Fruit fly (Drosophila melanogaster): ENCODE measurements around the gene CG31626.

The CG31626 gene

DNA sequence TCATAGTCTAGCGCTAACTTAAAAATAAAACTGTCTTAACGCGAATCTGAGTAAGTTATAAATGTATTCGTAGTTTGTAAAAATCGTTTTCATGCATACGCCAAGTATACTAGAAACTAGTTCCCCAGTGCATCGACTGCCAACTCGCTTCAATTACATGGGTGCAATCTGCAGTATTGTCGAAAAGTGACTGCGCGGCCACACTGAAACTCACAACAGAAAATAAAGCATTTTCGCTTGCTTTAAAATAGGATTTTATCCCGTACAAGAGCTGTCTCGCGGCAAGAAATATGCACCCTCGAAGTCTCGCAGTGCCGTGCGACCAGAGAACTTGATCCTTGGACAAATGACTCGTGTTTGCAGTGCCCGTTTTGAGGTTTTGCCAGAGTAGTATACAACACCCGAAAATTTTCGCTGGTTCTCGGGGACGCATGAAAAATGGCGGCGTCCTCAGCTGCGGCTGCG is 15.4 kb downstream of the CG31626 start, which contains the start of gene CG8677 (continued):
- no peak for TF ChIP-seq sd (tag; optimal IDR thresholded peaks at IDR 0.05)
- no peak for TF ChIP-seq Dll (GFP tag; IDR thresholded peaks at IDR 0.05; ENCODE audit: partially characterized antibody)
- no peak for TF ChIP-seq lola (GFP tag; optimal IDR thresholded peaks at IDR 0.05)
- no peak for TF ChIP-seq CG9437 (GFP tag; optimal IDR thresholded peaks at IDR 0.05)
- no peak for TF ChIP-seq pfk (GFP tag; optimal IDR thresholded peaks at IDR 0.05)
- no peak for TF ChIP-seq NC2β (GFP tag; optimal IDR thresholded peaks at IDR 0.05)
- TF ChIP-seq BEAF-32 (GFP tag; optimal IDR thresholded peaks at IDR 0.05), result peak; percentile 48
- peak; percentile 11 for TF ChIP-seq CG30020 (tag; optimal IDR thresholded peaks at IDR 0.05)
- no peak for TF ChIP-seq wek (GFP tag; optimal IDR thresholded peaks at IDR 0.05)
- TF ChIP-seq Hsf (GFP tag; optimal IDR thresholded peaks at IDR 0.05), result no peak
- TF ChIP-seq psq (GFP tag; optimal IDR thresholded peaks at IDR 0.05), result no peak
- no peak for TF ChIP-seq CG10366 (GFP tag; IDR thresholded peaks at IDR 0.05)
- no peak for TF ChIP-seq Bgb (GFP tag; IDR thresholded peaks at IDR 0.05; ENCODE audit: partially characterized antibody)
- peak; percentile 49 for TF ChIP-seq CG9932 (GFP tag; IDR thresholded peaks at IDR 0.05)
- no peak for TF ChIP-seq nerfin-1 (tag; optimal IDR thresholded peaks at IDR 0.05)
- no peak for TF ChIP-seq CG31388 (GFP tag; optimal IDR thresholded peaks at IDR 0.05)
- no peak for TF ChIP-seq NfI (GFP tag; optimal IDR thresholded peaks at IDR 0.05)
- no peak for TF ChIP-seq ac (GFP tag; optimal IDR thresholded peaks at IDR 0.05)
- peak; percentile 51 for TF ChIP-seq CG2116 (GFP tag; optimal IDR thresholded peaks at IDR 0.05)
- TF ChIP-seq fd64A (GFP tag; optimal IDR thresholded peaks at IDR 0.05), result no peak
- TF ChIP-seq CG7786 (GFP tag; optimal IDR thresholded peaks at IDR 0.05), result no peak
- no peak for TF ChIP-seq CG9609 (GFP tag; optimal IDR thresholded peaks at IDR 0.05)
- TF ChIP-seq zfh2 (GFP tag; optimal IDR thresholded peaks at IDR 0.05), result no peak
- TF ChIP-seq CG4360 (GFP tag; IDR thresholded peaks at IDR 0.05), result no peak
- TF ChIP-seq CG17612 (GFP tag; IDR thresholded peaks at IDR 0.05), result no peak
- 0 out of 2 replicates have a peak, but pooled peaks have one; percentile 8 for TF ChIP-seq HLH3B (GFP tag; IDR thresholded peaks at IDR 0.05)
- no peak for TF ChIP-seq zen (tag; optimal IDR thresholded peaks at IDR 0.05)
- no peak for TF ChIP-seq CG13624 (GFP tag; optimal IDR thresholded peaks at IDR 0.05)
- TF ChIP-seq CG5953 (GFP tag; IDR thresholded peaks at IDR 0.05), result no peak
- TF ChIP-seq CG10321 (GFP tag; IDR thresholded peaks at IDR 0.05), result no peak
- no peak for TF ChIP-seq CG11085 (GFP tag; IDR thresholded peaks at IDR 0.05)
- TF ChIP-seq Rfx (GFP tag; IDR thresholded peaks at IDR 0.05), result peak; percentile 63
- no peak for TF ChIP-seq CG17361 (GFP tag; IDR thresholded peaks at IDR 0.05)
- no peak for TF ChIP-seq Hand (GFP tag; optimal IDR thresholded peaks at IDR 0.05)
- TF ChIP-seq Hr51 (GFP tag; optimal IDR thresholded peaks at IDR 0.05), result no peak
- TF ChIP-seq CG7556 (GFP tag; optimal IDR thresholded peaks at IDR 0.05), result no peak
- no peak for TF ChIP-seq run (tag; optimal IDR thresholded peaks at IDR 0.05)
- TF ChIP-seq CG8924 (tag; optimal IDR thresholded peaks at IDR 0.05), result no peak
- no peak for TF ChIP-seq stwl (tag; optimal IDR thresholded peaks at IDR 0.05)
- TF ChIP-seq CG11093 (GFP tag; IDR thresholded peaks at IDR 0.05), result no peak
- no peak for TF ChIP-seq CG10147 (GFP tag; optimal IDR thresholded peaks at IDR 0.05)
- no peak for TF ChIP-seq Fer3 (tag; optimal IDR thresholded peaks at IDR 0.05)
- no peak for TF ChIP-seq Max (GFP tag; optimal IDR thresholded peaks at IDR 0.05)
- TF ChIP-seq cato (GFP tag; optimal IDR thresholded peaks at IDR 0.05; ENCODE audit: borderline replicate concordance), result no peak
- TF ChIP-seq seq (GFP tag; IDR thresholded peaks at IDR 0.05), result no peak
- TF ChIP-seq CG12744 (GFP tag; optimal IDR thresholded peaks at IDR 0.05), result no peak
- TF ChIP-seq CG3163 (GFP tag; optimal IDR thresholded peaks at IDR 0.05), result no peak
- peak; percentile 51 for TF ChIP-seq CG12391 (tag; optimal IDR thresholded peaks at IDR 0.05)
- no peak for TF ChIP-seq CG32772 (GFP tag; IDR thresholded peaks at IDR 0.05)
- no peak for TF ChIP-seq CG11696 (GFP tag; IDR thresholded peaks at IDR 0.05)
- peak; percentile 63 for TF ChIP-seq sens (GFP tag)

Data from whole organism, embryonic.